Fruit fly (Drosophila melanogaster) whole organism, embryonic: ENCODE measurements around the gene Pvr.
A peak's percentile ranks its signal among the peaks of the same experiment; 100 is the strongest.

ENCODE experiments used
- Adf1 ChIP-seq: fragments of 200-800 bp; sonication (Bioruptor generic); IDR thresholded peaks from 2 replicates; pipeline ENCODE4 v1.3.6; 2022; ENCODE audit warnings: missing biosample characterization, missing genetic modification characterization
- B-H1 ChIP-seq: fragments of 200-800 bp; sonication (Bioruptor generic); IDR thresholded peaks from 3 replicates; pipeline ENCODE4 v1.3.6; 2022; ENCODE audit warnings: missing biosample characterization, missing genetic modification characterization
- Bgb ChIP-seq: fragments of 200-800 bp; sonication (Bioruptor generic); IDR thresholded peaks from 2 replicates; pipeline ENCODE4 v1.3.6; 2022; ENCODE audit warnings: missing biosample characterization, missing genetic modification characterization; ENCODE audit not compliant: partially characterized antibody
- C15 ChIP-seq: fragments of 200-800 bp; sonication (Bioruptor generic); IDR thresholded peaks from 3 replicates; pipeline ENCODE4 v1.3.6; 2022; ENCODE audit warnings: missing biosample characterization, missing genetic modification characterization
- CG12744 ChIP-seq: fragments of 200-800 bp; sonication (Bioruptor generic); optimal IDR thresholded peaks from 2 replicates; lab custom pipeline; 2016; ENCODE audit warnings: missing biosample characterization, missing genetic modification characterization
- CG13287 ChIP-seq: fragments of 200-800 bp; sonication (Bioruptor generic); IDR thresholded peaks from 2 replicates; pipeline ENCODE4 v1.3.6; 2022; ENCODE audit warnings: missing biosample characterization, missing genetic modification characterization; ENCODE audit not compliant: partially characterized antibody
- CG13296 ChIP-seq: fragments of 200-800 bp; sonication (Bioruptor generic); optimal IDR thresholded peaks from 3 replicates; lab custom pipeline; 2018; ENCODE audit warnings: missing biosample characterization, mild to moderate bottlenecking, missing genetic modification characterization
- CG13624 ChIP-seq: fragments of 200-800 bp; sonication (Bioruptor generic); optimal IDR thresholded peaks from 2 replicates; lab custom pipeline; 2016; ENCODE audit warnings: missing biosample characterization, missing genetic modification characterization
- CG13775 ChIP-seq: fragments of 200-800 bp; sonication (Bioruptor generic); optimal IDR thresholded peaks from 3 replicates; lab custom pipeline; 2017; ENCODE audit warnings: missing biosample characterization, mild to moderate bottlenecking, missing genetic modification characterization
- CG15479 ChIP-seq: fragments of 200-800 bp; sonication (Bioruptor generic); optimal IDR thresholded peaks from 3 replicates; lab custom pipeline; 2019; ENCODE audit warnings: missing biosample characterization, mild to moderate bottlenecking, missing genetic modification characterization, moderate library complexity
- CG16779 ChIP-seq: fragments of 200-800 bp; sonication (Bioruptor generic); IDR thresholded peaks from 2 replicates; pipeline ENCODE4 v1.3.6; 2022; ENCODE audit warnings: missing biosample characterization, missing genetic modification characterization
- CG16863 ChIP-seq: fragments of 200-800 bp; sonication (Bioruptor generic); optimal IDR thresholded peaks from 3 replicates; lab custom pipeline; 2016; ENCODE audit warnings: missing biosample characterization, missing genetic modification characterization
- CG17802 ChIP-seq: fragments of 200-800 bp; sonication (Bioruptor generic); optimal IDR thresholded peaks from 2 replicates; lab custom pipeline; 2018; ENCODE audit warnings: missing biosample characterization, mild to moderate bottlenecking, missing genetic modification characterization, moderate library complexity
- CG2712 ChIP-seq: fragments of 200-800 bp; optimal IDR thresholded peaks from 3 replicates; lab custom pipeline; 2019; ENCODE audit warnings: missing biosample characterization, mild to moderate bottlenecking, missing genetic modification characterization, moderate library complexity
- CG31388 ChIP-seq: fragments of 200-800 bp; sonication (Bioruptor generic); optimal IDR thresholded peaks from 2 replicates; lab custom pipeline; 2016; ENCODE audit warnings: missing biosample characterization, missing genetic modification characterization
- CG4424 ChIP-seq: fragments of 200-800 bp; sonication (Bioruptor generic); optimal IDR thresholded peaks from 3 replicates; lab custom pipeline; 2016; ENCODE audit warnings: missing biosample characterization, missing genetic modification characterization
- CG6683 ChIP-seq: fragments of 200-800 bp; sonication (Bioruptor generic); optimal IDR thresholded peaks from 2 replicates; lab custom pipeline; 2017; ENCODE audit warnings: missing biosample characterization, mild to moderate bottlenecking, missing genetic modification characterization, missing genetic modification reagents
- CG6689 ChIP-seq: fragments of 200-800 bp; sonication (Bioruptor generic); IDR thresholded peaks from 2 replicates; pipeline ENCODE4 v1.3.6; 2022; ENCODE audit warnings: missing biosample characterization, missing genetic modification characterization
- CG6854 ChIP-seq: fragments of 200-800 bp; sonication (Bioruptor generic); optimal IDR thresholded peaks from 3 replicates; lab custom pipeline; 2017; ENCODE audit warnings: missing biosample characterization, mild to moderate bottlenecking, missing genetic modification characterization
- CG8089 ChIP-seq: fragments of 200-800 bp; sonication (Bioruptor generic); optimal IDR thresholded peaks from 3 replicates; lab custom pipeline; 2016; ENCODE audit warnings: missing biosample characterization, missing genetic modification characterization
- CG8281 ChIP-seq: fragments of 200-800 bp; sonication (Bioruptor generic); optimal IDR thresholded peaks from 2 replicates; lab custom pipeline; 2018; ENCODE audit warnings: missing biosample characterization, mild to moderate bottlenecking, missing genetic modification characterization, moderate library complexity
- CG8924 ChIP-seq: fragments of 200-800 bp; optimal IDR thresholded peaks from 3 replicates; lab custom pipeline; 2019; ENCODE audit warnings: missing biosample characterization, mild to moderate bottlenecking, missing genetic modification characterization, moderate library complexity
- CG9876 ChIP-seq: fragments of 200-800 bp; sonication (Bioruptor generic); optimal IDR thresholded peaks from 2 replicates; lab custom pipeline; 2016; ENCODE audit warnings: missing biosample characterization, missing genetic modification characterization
- D ChIP-seq, 2 experiments: fragments of 200-800 bp in 1 of 2; fragments of >200 bp in 1 of 2; sonication (Bioruptor generic) in 1 of 2; optimal IDR thresholded peaks; 2 replicates in 1 of 2; 3 replicates in 1 of 2; lab custom pipeline; 2017; ENCODE audit warnings: mild to moderate bottlenecking in 1 of 2, missing biosample characterization in 1 of 2, missing genetic modification characterization in 1 of 2, missing genetic modification reagents in 1 of 2
- GATAe ChIP-seq: fragments of 200-800 bp; sonication (Bioruptor generic); conservative IDR thresholded peaks from 2 replicates; pipeline ENCODE4 v1.3.6; 2022; ENCODE audit warnings: missing biosample characterization, missing genetic modification characterization
- HLH54F ChIP-seq: fragments of 200-800 bp; sonication (Bioruptor generic); optimal IDR thresholded peaks from 3 replicates; lab custom pipeline; 2016; ENCODE audit warnings: missing biosample characterization, missing genetic modification characterization
- Hr51 ChIP-seq, 2 experiments: fragments of 200-800 bp; sonication (Bioruptor generic); optimal IDR thresholded peaks; 2 replicates in 1 of 2; 3 replicates in 1 of 2; lab custom pipeline; 2016 to 2018; ENCODE audit warnings: missing biosample characterization in 2 of 2, missing genetic modification characterization in 2 of 2, mild to moderate bottlenecking in 1 of 2, moderate library complexity in 1 of 2
- Lhr ChIP-seq: fragments of 200-800 bp; sonication (Bioruptor generic); optimal IDR thresholded peaks from 3 replicates; lab custom pipeline; 2017; ENCODE audit warnings: mild to moderate bottlenecking, missing biosample characterization, missing genetic modification reagents, missing genetic modification characterization
- NC2β ChIP-seq: fragments of 200-800 bp; sonication (Bioruptor generic); optimal IDR thresholded peaks from 2 replicates; lab custom pipeline; 2016; ENCODE audit warnings: missing biosample characterization, missing genetic modification characterization
- Rfx ChIP-seq: fragments of 200-800 bp; sonication (Bioruptor generic); IDR thresholded peaks from 2 replicates; pipeline ENCODE4 v1.3.6; 2022; ENCODE audit warnings: missing biosample characterization, missing genetic modification characterization
- Scr ChIP-seq: fragments of 200-800 bp; sonication (Bioruptor generic); IDR thresholded peaks from 2 replicates; pipeline ENCODE4 v1.3.6; 2022; ENCODE audit warnings: missing biosample characterization, missing genetic modification characterization; ENCODE audit not compliant: partially characterized antibody
- Sox102F ChIP-seq: fragments of 200-800 bp; sonication (Bioruptor generic); optimal IDR thresholded peaks from 2 replicates; lab custom pipeline; 2018; ENCODE audit warnings: missing biosample characterization, mild to moderate bottlenecking, missing genetic modification characterization, moderate library complexity
- ab ChIP-seq: fragments of 200-800 bp; sonication (Bioruptor generic); optimal IDR thresholded peaks from 2 replicates; lab custom pipeline; 2016; ENCODE audit warnings: missing biosample characterization, missing genetic modification characterization
- ase ChIP-seq: fragments of 200-800 bp; sonication (Bioruptor generic); IDR thresholded peaks from 3 replicates; pipeline ENCODE4 v1.3.6; 2022; ENCODE audit warnings: missing biosample characterization, missing genetic modification characterization
- crol ChIP-seq: fragments of 200-800 bp; sonication (Bioruptor generic); IDR thresholded peaks from 2 replicates; pipeline ENCODE4 v1.3.6; 2022; ENCODE audit warnings: missing biosample characterization, missing genetic modification characterization
- dysf ChIP-seq: fragments of 200-800 bp; sonication (Bioruptor generic); IDR thresholded peaks from 3 replicates; pipeline ENCODE4 v1.3.6; 2022; ENCODE audit warnings: missing biosample characterization, missing genetic modification characterization
- en ChIP-seq: fragments of 200-800 bp; sonication (Bioruptor generic); optimal IDR thresholded peaks from 2 replicates; lab custom pipeline; 2016; ENCODE audit warnings: missing biosample characterization, missing genetic modification characterization
- fd3F ChIP-seq: fragments of 200-800 bp; sonication (Bioruptor generic); optimal IDR thresholded peaks from 2 replicates; lab custom pipeline; 2018; ENCODE audit warnings: missing biosample characterization, mild to moderate bottlenecking, missing genetic modification characterization, moderate library complexity
- gce ChIP-seq: fragments of 200-800 bp; sonication (Bioruptor generic); IDR thresholded peaks from 3 replicates; pipeline ENCODE4 v1.3.6; 2022; ENCODE audit warnings: missing biosample characterization, missing genetic modification characterization
- gro ChIP-seq: fragments of 200-800 bp; sonication (Bioruptor generic); optimal IDR thresholded peaks from 2 replicates; lab custom pipeline; 2016; ENCODE audit warnings: missing biosample characterization, missing genetic modification characterization
- inv ChIP-seq: fragments of 200-800 bp; sonication (Bioruptor generic); IDR thresholded peaks from 2 replicates; pipeline ENCODE4 v1.3.6; 2022; ENCODE audit warnings: missing biosample characterization, missing genetic modification characterization; ENCODE audit not compliant: partially characterized antibody
- klu ChIP-seq: fragments of 200-800 bp; sonication (Bioruptor generic); IDR thresholded peaks from 2 replicates; pipeline ENCODE4 v1.3.6; 2022; ENCODE audit warnings: missing biosample characterization, missing genetic modification characterization
- luna ChIP-seq: fragments of 200-800 bp; sonication (Bioruptor generic); optimal IDR thresholded peaks from 2 replicates; lab custom pipeline; 2016; ENCODE audit warnings: missing biosample characterization, missing genetic modification characterization
- mld ChIP-seq: fragments of 200-800 bp; sonication (Bioruptor generic); IDR thresholded peaks from 3 replicates; pipeline ENCODE4 v1.3.6; 2022; ENCODE audit warnings: missing biosample characterization, missing genetic modification characterization; ENCODE audit not compliant: partially characterized antibody
- otp ChIP-seq: fragments of 200-800 bp; sonication (Bioruptor generic); IDR thresholded peaks from 3 replicates; pipeline ENCODE4, ENCODE4 v1.3.6; 2022; ENCODE audit warnings: missing biosample characterization, missing genetic modification characterization
- pb ChIP-seq: fragments of 200-800 bp; sonication (Bioruptor generic); optimal IDR thresholded peaks from 3 replicates; lab custom pipeline; 2016; ENCODE audit warnings: missing biosample characterization, missing genetic modification characterization
- pfk ChIP-seq: fragments of 200-800 bp; sonication (Bioruptor generic); optimal IDR thresholded peaks from 2 replicates; lab custom pipeline; 2018; ENCODE audit warnings: missing biosample characterization, mild to moderate bottlenecking, missing genetic modification characterization, moderate library complexity
- schlank ChIP-seq: fragments of 200-800 bp; sonication (Bioruptor generic); optimal IDR thresholded peaks from 2 replicates; lab custom pipeline; 2018; ENCODE audit warnings: missing biosample characterization, mild to moderate bottlenecking, missing genetic modification characterization
- scrt ChIP-seq: fragments of 200-800 bp; sonication (Bioruptor generic); optimal IDR thresholded peaks from 2 replicates; lab custom pipeline; 2018; ENCODE audit warnings: missing biosample characterization, mild to moderate bottlenecking, missing genetic modification characterization, moderate library complexity
- sr ChIP-seq: fragments of 200-800 bp; sonication (Bioruptor generic); IDR thresholded peaks from 3 replicates; pipeline ENCODE4 v1.3.6; 2022; ENCODE audit warnings: missing biosample characterization, missing genetic modification characterization
- wdn ChIP-seq: fragments of 200-800 bp; sonication (Bioruptor generic); IDR thresholded peaks from 2 replicates; pipeline ENCODE4 v1.3.6; 2022; ENCODE audit warnings: missing biosample characterization, missing genetic modification characterization

Pvr gene

DNA sequence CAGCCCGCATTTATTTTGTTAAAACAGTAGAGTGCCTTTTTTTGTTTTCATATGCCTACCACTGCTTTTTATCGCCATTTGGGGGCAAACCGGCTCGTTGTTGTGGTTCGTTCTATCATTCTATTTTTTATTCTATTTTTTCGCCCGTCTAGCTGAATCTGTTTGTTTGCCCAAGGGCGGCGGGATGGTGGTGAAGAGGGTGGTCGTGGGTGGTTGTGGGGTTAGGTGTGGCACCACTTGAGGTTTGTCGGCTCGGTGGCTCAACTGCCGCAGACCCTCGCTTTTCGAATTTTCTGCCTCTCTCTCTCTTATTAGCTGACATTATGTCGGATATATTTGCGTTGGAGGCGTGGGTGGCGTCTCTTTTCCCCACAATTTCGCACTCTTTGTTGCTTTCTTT lies 68.1 kb downstream of the Pvr start (continued):
- TF ChIP-seq klu (GFP tag; lab: Robert Waterston, UW) (peak; percentile 49), C15 (GFP tag; lab: Robert Waterston, UW) (no peak), otp (GFP tag; lab: Robert Waterston, UW) (no peak), pb (GFP tag; lab: Kevin White, UChicago) (no peak), pfk (no peak), CG17802 (tag; lab: Kevin White, UChicago) (no peak), CG13296 (no peak), Scr (peak; percentile 17; the same call in 1 of the 2 replicates), CG8924 (tag; lab: Kevin White, UChicago) (no peak), CG13287 (GFP tag; lab: Robert Waterston, UW) (peak; percentile 23; the same call in 1 of the 2 replicates), ab (no peak), CG31388 (GFP tag; lab: Kevin White, UChicago) (no peak), dysf (GFP tag; lab: Robert Waterston, UW) (no peak), sr (GFP tag; lab: Robert Waterston, UW) (peak; percentile 79; the same call in 2 of the 3 replicates), CG8281 (tag; lab: Kevin White, UChicago) (no peak), fd3F (GFP tag; lab: Kevin White, UChicago) (no peak), B-H1 (no peak), Rfx (0 out of 2 replicates have a peak, but pooled peaks have one; percentile 7), inv (GFP tag; lab: Robert Waterston, UW) (no peak), CG16863 (no peak), CG16779 (GFP tag; lab: Robert Waterston, UW) (no peak), en (no peak), gce (GFP tag; lab: Robert Waterston, UW) (no peak), GATAe (no peak), luna (GFP tag; lab: Kevin White, UChicago) (no peak), Sox102F (GFP tag; lab: Kevin White, UChicago) (no peak), gro (GFP tag; lab: Kevin White, UChicago) (no peak), CG15479 (no peak), CG6854 (GFP tag; lab: Kevin White, UChicago) (no peak), schlank (tag; lab: Kevin White, UChicago) (peak; percentile 11), CG6689 (GFP tag; lab: Robert Waterston, UW) (no peak), CG4424 (GFP tag; lab: Kevin White, UChicago) (no peak), CG13624 (GFP tag; lab: Kevin White, UChicago) (no peak), D (optimal IDR thresholded peaks at IDR 0.05; lab: Kevin White, UChicago) (no peak), D (GFP tag; optimal IDR thresholded peaks at IDR 0.05; lab: Kevin White, UChicago) (no peak), ase (GFP tag; lab: Robert Waterston, UW) (no peak), CG2712 (no peak), Hr51 (GFP tag; optimal IDR thresholded peaks at IDR 0.05; lab: Kevin White, UChicago) (no peak), Adf1 (GFP tag; lab: Robert Waterston, UW) (peak; percentile 12; the same call in 1 of the 2 replicates), CG6683 (no peak), CG12744 (GFP tag; lab: Kevin White, UChicago) (no peak), wdn (GFP tag; lab: Robert Waterston, UW) (no peak), crol (GFP tag; lab: Robert Waterston, UW) (peak; percentile 83), CG8089 (no peak), scrt (GFP tag; lab: Kevin White, UChicago) (no peak), CG9876 (GFP tag; lab: Kevin White, UChicago) (no peak), CG13775 (GFP tag; lab: Kevin White, UChicago) (no peak), HLH54F (GFP tag; lab: Kevin White, UChicago) (no peak), Bgb (GFP tag; lab: Robert Waterston, UW) (peak; percentile 38; the same call in 1 of the 2 replicates), NC2β (no peak), mld (no peak), Lhr (GFP tag; lab: Kevin White, UChicago) (no peak)
